Fruit fly (Drosophila melanogaster): ENCODE results near the gene CG10165.

dm6 chr2L:19508361-19508918 lies 21.7 kb downstream of the CG10165 start, which contains the start of gene cyst:
- TF ChIP-seq h (optimal IDR thresholded peaks at IDR 0.05) = no peak
- no peak for TF ChIP-seq Sin3A (optimal IDR thresholded peaks at IDR 0.05)

All from Kc167 (cell line).